Fruit fly (Drosophila melanogaster) whole organism, prepupa: Measurements from ENCODE around the gene CG3902.
A peak's percentile ranks its signal among the peaks of the same experiment; 100 is the strongest.

Source experiments
- CG34406 ChIP-seq: fragments of 200-800 bp; sonication (Bioruptor generic); optimal IDR thresholded peaks from 3 replicates; lab custom pipeline; 2016; ENCODE audit warnings: missing biosample characterization, missing genetic modification characterization
- CG3919 ChIP-seq: fragments of 200-800 bp; sonication (Bioruptor generic); optimal IDR thresholded peaks from 3 replicates; lab custom pipeline; 2016; ENCODE audit warnings: missing biosample characterization, missing genetic modification characterization
- CG8632 ChIP-seq: fragments of 200-800 bp; sonication (Bioruptor generic); optimal IDR thresholded peaks from 3 replicates; lab custom pipeline; 2016; ENCODE audit warnings: missing biosample characterization, missing genetic modification characterization
- Lpt ChIP-seq: fragments of 200-800 bp; sonication (Bioruptor generic); optimal IDR thresholded peaks from 3 replicates; lab custom pipeline; 2016; ENCODE audit warnings: missing biosample characterization, missing genetic modification characterization
- Sox102F ChIP-seq: fragments of 200-800 bp; sonication (Bioruptor generic); optimal IDR thresholded peaks from 2 replicates; lab custom pipeline; 2016; ENCODE audit warnings: missing biosample characterization, mild to moderate bottlenecking, missing genetic modification characterization
- net ChIP-seq: fragments of 200-800 bp; sonication (Bioruptor generic); optimal IDR thresholded peaks from 3 replicates; lab custom pipeline; 2016; ENCODE audit warnings: missing biosample characterization, missing genetic modification characterization
- pdm3 ChIP-seq: fragments of 200-800 bp; sonication (Bioruptor generic); optimal IDR thresholded peaks from 3 replicates; lab custom pipeline; 2016; ENCODE audit warnings: missing biosample characterization, missing genetic modification characterization
- svp ChIP-seq: fragments of 200-800 bp; sonication (Bioruptor generic); peaks from one replicate; lab custom pipeline; 2016; ENCODE audit warnings: missing biosample characterization, missing genetic modification characterization
- vri ChIP-seq: fragments of 200-800 bp; sonication (Bioruptor generic); optimal IDR thresholded peaks from 3 replicates; lab custom pipeline; 2016; ENCODE audit warnings: missing biosample characterization, mild to moderate bottlenecking, missing genetic modification characterization

- TF ChIP-seq Sox102F (peak; percentile 97), CG3919 (GFP tag; lab: Kevin White, UChicago) (peak; percentile 99), Lpt (GFP tag; lab: Kevin White, UChicago) (peak; percentile 98), net (peak; percentile 99), pdm3 (GFP tag; lab: Kevin White, UChicago) (peak; percentile 98), svp (peak; percentile 98), vri (GFP tag; lab: Kevin White, UChicago) (peak; percentile 89), CG34406 (GFP tag; lab: Kevin White, UChicago) (peak; percentile 99), CG8632 (GFP tag; lab: Kevin White, UChicago) (peak; percentile 99)
Measured at dm6 chr3L:18890283-18891175, 7.6 kb downstream of the CG3902 start, which contains the start of gene CG3961.
